Worm (Caenorhabditis elegans) whole organism, midembryonic: ENCODE data around the gene EEED8.12.

Experiments
- T22C8.4 ChIP-seq: fragments of 200-800 bp; sonication (Bioruptor generic); IDR thresholded peaks from 2 replicates; pipeline ENCODE4 v1.3.6; 2022; ENCODE audit warnings: missing genetic modification characterization, missing compliant biosample characterization
- cog-1 ChIP-seq: sonication (generic microtip); optimal IDR thresholded peaks from 2 replicates; lab custom pipeline; 2016; ENCODE audit warnings: missing genetic modification characterization, missing compliant biosample characterization
- flt-1 ChIP-seq: fragments of 200-800 bp; sonication (Bioruptor generic); IDR thresholded peaks from 2 replicates; pipeline ENCODE4 v1.3.6; 2022; ENCODE audit warnings: missing genetic modification characterization, missing compliant biosample characterization
- klf-2 ChIP-seq: fragments of 200-800 bp; sonication (Bioruptor generic); conservative IDR thresholded peaks from 2 replicates; pipeline ENCODE4 v1.3.6; 2022; ENCODE audit warnings: missing genetic modification reagents, missing genetic modification characterization, missing compliant biosample characterization
- med-1 ChIP-seq: sonication (generic microtip); optimal IDR thresholded peaks from 2 replicates; lab custom pipeline; 2017; ENCODE audit warnings: missing genetic modification characterization, mild to moderate bottlenecking, missing compliant biosample characterization, antibody characterized with exemption, missing genetic modification reagents; ENCODE audit not compliant: insufficient read depth
- ref-1 ChIP-seq: fragments of 200-800 bp; sonication (Bioruptor generic); conservative IDR thresholded peaks from 2 replicates; pipeline ENCODE4 v1.3.6; 2022; ENCODE audit warnings: missing genetic modification reagents, missing genetic modification characterization, missing compliant biosample characterization
- tab-1 ChIP-seq: fragments of 200-800 bp; sonication (Bioruptor generic); IDR thresholded peaks from 2 replicates; pipeline ENCODE4 v1.3.6; 2022; ENCODE audit warnings: missing genetic modification characterization, missing compliant biosample characterization
- ztf-23 ChIP-seq: fragments of 200-800 bp; sonication (Bioruptor generic); IDR thresholded peaks from 2 replicates; pipeline ENCODE4 v1.3.6; 2022; ENCODE audit warnings: missing genetic modification reagents, missing genetic modification characterization, missing compliant biosample characterization

DNA sequence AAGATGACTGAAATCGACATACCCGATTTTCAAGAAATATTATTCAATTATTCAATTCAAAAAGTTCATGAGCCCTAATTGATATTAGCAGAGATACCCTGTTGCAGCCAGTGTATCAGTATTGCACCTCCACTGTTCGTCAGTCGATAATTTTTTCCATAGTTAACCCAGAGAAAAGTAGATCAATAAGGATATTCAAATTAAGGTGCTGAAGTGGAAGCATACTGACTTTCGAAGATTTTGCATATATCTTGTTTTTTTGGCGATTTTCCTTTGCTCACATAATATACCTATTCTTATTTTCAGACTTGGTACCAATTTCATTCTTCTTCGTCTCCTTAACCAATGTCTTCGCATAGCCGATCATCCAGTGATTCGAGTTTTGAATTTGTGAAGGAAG, 10.1 kb upstream of the EEED8.12 start, which contains the start of gene EEED8.15:
- TF ChIP-seq flt-1 (GFP tag; lab: Robert Waterston, UW) (no peak), tab-1 (no peak), med-1 (no peak), cog-1 (tag; lab: Kevin White, UChicago) (no peak), ztf-23 (GFP tag; lab: Robert Waterston, UW) (no peak), klf-2 (GFP tag; lab: Robert Waterston, UW) (no peak), ref-1 (GFP tag; lab: Robert Waterston, UW) (no peak), T22C8.4 (GFP tag; lab: Robert Waterston, UW) (no peak)
